Worm (Caenorhabditis elegans): ENCODE results near the gene F58B4.2.
A peak's percentile ranks its signal among the peaks of the same experiment; 100 is the strongest.

Gene F58B4.2

ce11 chrV:10909959-10910358, 8.3 kb downstream of the F58B4.2 start:
- no peak for TF ChIP-seq zag-1 (tag; optimal IDR thresholded peaks at IDR 0.05)
- no peak for TF ChIP-seq fkh-10 (GFP tag; optimal IDR thresholded peaks at IDR 0.05)
- TF ChIP-seq ceh-82 (tag; optimal IDR thresholded peaks at IDR 0.05), result no peak
- no peak for TF ChIP-seq nhr-76 (tag; optimal IDR thresholded peaks at IDR 0.05)
- TF ChIP-seq mml-1 (tag; optimal IDR thresholded peaks at IDR 0.05), result no peak
- TF ChIP-seq ama-1 (optimal IDR thresholded peaks at IDR 0.05), result no peak
- TF ChIP-seq egl-5 (tag; optimal IDR thresholded peaks at IDR 0.05), result no peak
- TF ChIP-seq aly-2 (tag; optimal IDR thresholded peaks at IDR 0.05), result no peak
- TF ChIP-seq mdl-1 (tag; optimal IDR thresholded peaks at IDR 0.05), result no peak
- no peak for TF ChIP-seq pha-4 (tag; optimal IDR thresholded peaks at IDR 0.05)
- TF ChIP-seq nhr-77 (tag; optimal IDR thresholded peaks at IDR 0.05), result no peak
- TF ChIP-seq elt-3 (tag; optimal IDR thresholded peaks at IDR 0.05), result no peak
- TF ChIP-seq nfya-1 (tag; optimal IDR thresholded peaks at IDR 0.05; ENCODE audit: insufficient read depth), result no peak
- no peak for TF ChIP-seq hmg-11 (tag; optimal IDR thresholded peaks at IDR 0.05)
- no peak for TF ChIP-seq unc-39 (tag; optimal IDR thresholded peaks at IDR 0.05)

ce11 chrV:10909071-10909470, 9.2 kb downstream of the F58B4.2 start, which contains the start of gene zzz-1:
zzz-1 (minus strand) TSS chrV:10909171.
- TF ChIP-seq elt-3 (tag; optimal IDR thresholded peaks at IDR 0.05) (no peak), elt-1 (tag; optimal IDR thresholded peaks at IDR 0.05) (peak; percentile 86)

ce11 chrV:10904795-10905194, 13.5 kb downstream of the F58B4.2 start:
- TF ChIP-seq nhr-237 (tag; optimal IDR thresholded peaks at IDR 0.05), result no peak
- TF ChIP-seq nfya-1 (tag; optimal IDR thresholded peaks at IDR 0.05; ENCODE audit: insufficient read depth), result peak; percentile 39
- TF ChIP-seq fkh-10 (GFP tag; optimal IDR thresholded peaks at IDR 0.05), result peak; percentile 52
- TF ChIP-seq tbx-2 (tag; optimal IDR thresholded peaks at IDR 0.05), result no peak
- TF ChIP-seq hmg-11 (tag; optimal IDR thresholded peaks at IDR 0.05), result peak; percentile 48
- TF ChIP-seq lin-39 (tag; optimal IDR thresholded peaks at IDR 0.05), result peak; percentile 52
- TF ChIP-seq ztf-4 (tag; optimal IDR thresholded peaks at IDR 0.05), result no peak
- no peak for TF ChIP-seq skn-1 (tag; optimal IDR thresholded peaks at IDR 0.05)
- no peak for TF ChIP-seq nhr-23 (tag; optimal IDR thresholded peaks at IDR 0.05)
- no peak for TF ChIP-seq nhr-76 (tag; optimal IDR thresholded peaks at IDR 0.05)
- no peak for TF ChIP-seq mml-1 (tag; optimal IDR thresholded peaks at IDR 0.05)
- TF ChIP-seq elt-3 (tag; optimal IDR thresholded peaks at IDR 0.05), result no peak
- no peak for TF ChIP-seq daf-12 (tag; optimal IDR thresholded peaks at IDR 0.05)
- no peak for TF ChIP-seq mdl-1 (tag; optimal IDR thresholded peaks at IDR 0.05)

ce11 chrV:10903748-10904147, 14.5 kb downstream of the F58B4.2 start, which contains the start of gene F32D8.15:
F32D8.15 (plus strand) TSS chrV:10904048.
- no peak for TF ChIP-seq ama-1 (optimal IDR thresholded peaks at IDR 0.05)
- no peak for TF ChIP-seq skn-1 (tag; optimal IDR thresholded peaks at IDR 0.05)
- TF ChIP-seq ztf-11 (tag; optimal IDR thresholded peaks at IDR 0.05), result no peak
- TF ChIP-seq nhr-23 (tag; optimal IDR thresholded peaks at IDR 0.05), result no peak

- TF ChIP-seq mdl-1 (tag; optimal IDR thresholded peaks at IDR 0.05) (no peak), nfya-1 (tag; optimal IDR thresholded peaks at IDR 0.05; ENCODE audit: insufficient read depth) (no peak), ceh-82 (tag; optimal IDR thresholded peaks at IDR 0.05) (no peak), zag-1 (tag; optimal IDR thresholded peaks at IDR 0.05) (no peak), egl-5 (tag; optimal IDR thresholded peaks at IDR 0.05) (no peak), ceh-16 (tag; optimal IDR thresholded peaks at IDR 0.05) (no peak), nhr-237 (tag; optimal IDR thresholded peaks at IDR 0.05) (no peak), tbx-2 (tag; optimal IDR thresholded peaks at IDR 0.05) (no peak), hmg-11 (tag; optimal IDR thresholded peaks at IDR 0.05) (no peak), egl-27 (tag; optimal IDR thresholded peaks at IDR 0.05) (no peak), ZK546.5 (tag; optimal IDR thresholded peaks at IDR 0.05) (no peak), ceh-28 (tag; optimal IDR thresholded peaks at IDR 0.05) (no peak), daf-12 (tag; optimal IDR thresholded peaks at IDR 0.05) (no peak), sea-2 (GFP tag; optimal IDR thresholded peaks at IDR 0.05) (no peak), nhr-67 (tag; optimal IDR thresholded peaks at IDR 0.05) (no peak), nhr-77 (tag; optimal IDR thresholded peaks at IDR 0.05) (no peak), ama-1 (optimal IDR thresholded peaks at IDR 0.05) (no peak), aly-2 (tag; optimal IDR thresholded peaks at IDR 0.05) (no peak), nhr-43 (tag; optimal IDR thresholded peaks at IDR 0.05; ENCODE audit: poor library complexity, severe bottlenecking) (no peak), ceh-9 (tag; optimal IDR thresholded peaks at IDR 0.05) (no peak)
These were observed 15.6 kb downstream of the F58B4.2 start, which contains the start of gene F32D8.8 for ce11 chrV:10902682-10903081. F32D8.8 (minus strand) TSS chrV:10902782.
